Worm (Caenorhabditis elegans) whole organism, L4 larva: ENCODE data around the gene F53F4.1.

Experiments used
- Y105C5A.15 ChIP-seq: fragments of 200-800 bp; sonication (Bioruptor generic); IDR thresholded peaks from 2 replicates; pipeline ENCODE4 v1.3.6; 2022; ENCODE audit warnings: missing genetic modification characterization, missing compliant biosample characterization
- nhr-111 ChIP-seq: fragments of 200-800 bp; sonication (Bioruptor generic); optimal IDR thresholded peaks from 2 replicates; lab custom pipeline; 2018; ENCODE audit warnings: mild to moderate bottlenecking, missing genetic modification characterization, missing compliant biosample characterization
- nhr-28 ChIP-seq: fragments of 150-350 bp; optimal IDR thresholded peaks from 2 replicates; lab custom pipeline; 2014; ENCODE audit warnings: missing biosample characterization, missing genetic modification characterization
- nhr-76 ChIP-seq: fragments of 150-350 bp; optimal IDR thresholded peaks from 2 replicates; lab custom pipeline; 2014; ENCODE audit warnings: missing biosample characterization, missing genetic modification characterization
- unc-39 ChIP-seq: sonication (generic microtip); optimal IDR thresholded peaks from 2 replicates; lab custom pipeline; 2017; ENCODE audit warnings: missing biosample characterization, missing genetic modification characterization
- unc-62 ChIP-seq, 3 experiments: fragments of 150-350 bp in 1 of 3; sonication (generic microtip); optimal IDR thresholded peaks in 2 of 3; peaks in 1 of 3; 1 replicate in 1 of 3; 2 replicates in 2 of 3; lab custom pipeline; 2014 to 2017; ENCODE audit warnings: missing biosample characterization in 3 of 3, missing genetic modification characterization in 3 of 3, missing genetic modification reagents in 3 of 3, missing genotype in 1 of 3

- no peak for TF ChIP-seq Y105C5A.15
- no peak for TF ChIP-seq nhr-111 (GFP tag; lab: Kevin White, UChicago)
- TF ChIP-seq unc-39 (tag; lab: Kevin White, UChicago) = no peak
- no peak for TF ChIP-seq nhr-76 (tag; lab: Kevin White, UChicago)
- TF ChIP-seq unc-62 (GFP tag; optimal IDR thresholded peaks at IDR 0.05 in 1 of 2; lab: Kevin White, UChicago) = no peak
- no peak for TF ChIP-seq unc-62 (tag; optimal IDR thresholded peaks at IDR 0.05; lab: Kevin White, UChicago)
- no peak for TF ChIP-seq nhr-28 (tag; lab: Kevin White, UChicago)
These were observed 49.6 kb downstream of the F53F4.1 start, which contains the start of gene H37A05.2 for ce11 chrV:13634149-13634548.
